Worm (Caenorhabditis elegans): ENCODE results near the gene ZC204.17.
"Not testable (repeated sequence)": the region's sequence is repeated elsewhere in the genome, so short reads cannot be mapped to it uniquely, and the experiment has no call there.

ce11 chrII:1660888-1661287, 14.8 kb upstream of the ZC204.17 start, which contains the start of gene ZC204.13:
- not testable (repeated sequence) for TF ChIP-seq nhr-102 (tag; optimal IDR thresholded peaks at IDR 0.05); daf-12 (tag; optimal IDR thresholded peaks at IDR 0.05); nhr-11 (tag; optimal IDR thresholded peaks at IDR 0.05); nhr-77 (tag; optimal IDR thresholded peaks at IDR 0.05); ceh-20 (GFP tag; IDR thresholded peaks at IDR 0.05); php-3 (GFP tag; IDR thresholded peaks at IDR 0.05); mep-1 (tag; optimal IDR thresholded peaks at IDR 0.05); tag-97 (GFP tag; IDR thresholded peaks at IDR 0.05); ztf-7 (tag; optimal IDR thresholded peaks at IDR 0.05); duxl-1 (tag; optimal IDR thresholded peaks at IDR 0.05; ENCODE audit: poor library complexity)

Measured in whole organism, L4 larva.